Fruit fly (Drosophila melanogaster) whole organism, embryonic: ENCODE measurements around the gene RabX5.
A peak's percentile ranks its signal among the peaks of the same experiment; 100 is the strongest.

Source experiments
- CG10274 ChIP-seq: fragments of 200-800 bp; sonication (Bioruptor generic); optimal IDR thresholded peaks from 3 replicates; lab custom pipeline; 2017; ENCODE audit warnings: missing biosample characterization, mild to moderate bottlenecking, missing genetic modification characterization
- CG10366 ChIP-seq: fragments of 200-800 bp; sonication (Bioruptor generic); IDR thresholded peaks from 2 replicates; pipeline ENCODE4 v1.3.6; 2022; ENCODE audit warnings: missing biosample characterization, missing genetic modification characterization
- CG10462 ChIP-seq: fragments of 200-800 bp; sonication (Bioruptor generic); optimal IDR thresholded peaks from 2 replicates; lab custom pipeline; 2016; ENCODE audit warnings: missing biosample characterization, missing genetic modification characterization
- CG10654 ChIP-seq: fragments of 200-800 bp; sonication (Bioruptor generic); optimal IDR thresholded peaks from 2 replicates; lab custom pipeline; 2016; ENCODE audit warnings: missing biosample characterization, missing genetic modification characterization
- CG10959 ChIP-seq: fragments of 200-800 bp; sonication (Bioruptor generic); IDR thresholded peaks from 2 replicates; pipeline ENCODE4 v1.3.6; 2022; ENCODE audit warnings: missing biosample characterization, missing genetic modification characterization
- CG11093 ChIP-seq: fragments of 200-800 bp; sonication (Bioruptor generic); IDR thresholded peaks from 3 replicates; pipeline ENCODE4 v1.3.6; 2022; ENCODE audit warnings: missing biosample characterization, missing genetic modification characterization
- CG11695 ChIP-seq: fragments of 200-800 bp; sonication (Bioruptor generic); IDR thresholded peaks from 3 replicates; pipeline ENCODE4 v1.3.6; 2022; ENCODE audit warnings: missing biosample characterization, missing genetic modification characterization
- CG11696 ChIP-seq: fragments of 200-800 bp; sonication (Bioruptor generic); IDR thresholded peaks from 2 replicates; pipeline ENCODE4 v1.3.6; 2022; ENCODE audit warnings: missing biosample characterization, missing genetic modification characterization
- CG14050 ChIP-seq: fragments of 200-800 bp; sonication (Bioruptor generic); IDR thresholded peaks from 3 replicates; pipeline ENCODE4 v1.3.6; 2022; ENCODE audit warnings: missing biosample characterization, missing genetic modification characterization
- CG15514 ChIP-seq: fragments of 200-800 bp; sonication (Bioruptor generic); optimal IDR thresholded peaks from 3 replicates; lab custom pipeline; 2017; ENCODE audit warnings: missing biosample characterization, missing genetic modification characterization, mild to moderate bottlenecking, moderate library complexity, missing genetic modification reagents
- CG15601 ChIP-seq: fragments of 200-800 bp; sonication (Bioruptor generic); optimal IDR thresholded peaks from 3 replicates; lab custom pipeline; 2019; ENCODE audit warnings: missing biosample characterization, mild to moderate bottlenecking, missing genetic modification characterization, moderate library complexity
- CG16779 ChIP-seq: fragments of 200-800 bp; sonication (Bioruptor generic); IDR thresholded peaks from 2 replicates; pipeline ENCODE4 v1.3.6; 2022; ENCODE audit warnings: missing biosample characterization, missing genetic modification characterization
- CG30431 ChIP-seq: fragments of 200-800 bp; sonication (Bioruptor generic); optimal IDR thresholded peaks from 2 replicates; lab custom pipeline; 2017; ENCODE audit warnings: missing biosample characterization, missing genetic modification characterization
- CG31388 ChIP-seq: fragments of 200-800 bp; sonication (Bioruptor generic); optimal IDR thresholded peaks from 2 replicates; lab custom pipeline; 2016; ENCODE audit warnings: missing biosample characterization, missing genetic modification characterization
- CG3838 ChIP-seq: fragments of 200-800 bp; sonication (Bioruptor generic); optimal IDR thresholded peaks from 3 replicates; lab custom pipeline; 2016; ENCODE audit warnings: missing biosample characterization, missing genetic modification characterization
- CG3847 ChIP-seq: fragments of 200-800 bp; sonication (Bioruptor generic); IDR thresholded peaks from 2 replicates; pipeline ENCODE4 v1.3.6; 2022; ENCODE audit warnings: missing biosample characterization, missing genetic modification characterization
- CG4617 ChIP-seq: fragments of 200-800 bp; sonication (Bioruptor generic); optimal IDR thresholded peaks from 3 replicates; lab custom pipeline; 2016; ENCODE audit warnings: missing biosample characterization, missing genetic modification characterization, borderline replicate concordance
- CG6689 ChIP-seq: fragments of 200-800 bp; sonication (Bioruptor generic); IDR thresholded peaks from 2 replicates; pipeline ENCODE4 v1.3.6; 2022; ENCODE audit warnings: missing biosample characterization, missing genetic modification characterization
- CG7839 ChIP-seq: fragments of 200-800 bp; sonication (Bioruptor generic); optimal IDR thresholded peaks from 3 replicates; lab custom pipeline; 2018; ENCODE audit warnings: missing biosample characterization, mild to moderate bottlenecking, missing genetic modification characterization, moderate library complexity
- CHES-1-like ChIP-seq: fragments of 200-800 bp; sonication (Bioruptor generic); optimal IDR thresholded peaks from 2 replicates; lab custom pipeline; 2016; ENCODE audit warnings: missing biosample characterization, missing genetic modification characterization
- CoRest ChIP-seq: fragments of 200-800 bp; sonication (Bioruptor generic); optimal IDR thresholded peaks from 3 replicates; lab custom pipeline; 2018; ENCODE audit warnings: missing biosample characterization, mild to moderate bottlenecking, missing genetic modification characterization, moderate library complexity
- Dek ChIP-seq: fragments of 200-800 bp; sonication (Bioruptor generic); optimal IDR thresholded peaks from 3 replicates; lab custom pipeline; 2019; ENCODE audit warnings: missing biosample characterization, mild to moderate bottlenecking, missing genetic modification characterization, moderate library complexity
- Doc3 ChIP-seq: fragments of 200-800 bp; sonication (Bioruptor generic); IDR thresholded peaks from 3 replicates; pipeline ENCODE4 v1.3.6; 2022; ENCODE audit warnings: missing biosample characterization, missing genetic modification characterization; ENCODE audit not compliant: partially characterized antibody
- Elba2 ChIP-seq: fragments of 200-800 bp; sonication (Bioruptor generic); optimal IDR thresholded peaks from 3 replicates; lab custom pipeline; 2016; ENCODE audit warnings: missing biosample characterization, missing genetic modification characterization
- Fer2 ChIP-seq: fragments of 200-800 bp; sonication (Bioruptor generic); optimal IDR thresholded peaks from 2 replicates; lab custom pipeline; 2018; ENCODE audit warnings: missing biosample characterization, mild to moderate bottlenecking, missing genetic modification characterization, moderate library complexity
- HHEX ChIP-seq: fragments of 200-800 bp; sonication (Bioruptor generic); optimal IDR thresholded peaks from 3 replicates; lab custom pipeline; 2017; ENCODE audit warnings: missing biosample characterization, mild to moderate bottlenecking, missing genetic modification characterization, missing genetic modification reagents
- HLHmδ ChIP-seq: fragments of 200-800 bp; sonication (Bioruptor generic); optimal IDR thresholded peaks from 2 replicates; lab custom pipeline; 2018; ENCODE audit warnings: missing biosample characterization, mild to moderate bottlenecking, missing genetic modification characterization, moderate library complexity
- Hey ChIP-seq: fragments of 200-800 bp; sonication (Bioruptor generic); optimal IDR thresholded peaks from 3 replicates; lab custom pipeline; 2018; ENCODE audit warnings: missing biosample characterization, mild to moderate bottlenecking, missing genetic modification characterization
- HmgZ ChIP-seq: fragments of 200-800 bp; sonication (Bioruptor generic); optimal IDR thresholded peaks from 2 replicates; lab custom pipeline; 2018; ENCODE audit warnings: missing biosample characterization, mild to moderate bottlenecking, missing genetic modification characterization
- Hsf ChIP-seq: fragments of 200-800 bp; sonication (Bioruptor generic); optimal IDR thresholded peaks from 3 replicates; lab custom pipeline; 2016; ENCODE audit warnings: missing biosample characterization, missing genetic modification characterization
- aop ChIP-seq: fragments of 200-800 bp; sonication (Bioruptor generic); IDR thresholded peaks from 2 replicates; pipeline ENCODE4 v1.3.6; 2022; ENCODE audit warnings: missing biosample characterization, missing genetic modification characterization
- ci ChIP-seq: fragments of 200-800 bp; sonication (Bioruptor generic); IDR thresholded peaks from 3 replicates; pipeline ENCODE4 v1.3.6; 2022; ENCODE audit warnings: missing biosample characterization, missing genetic modification characterization
- crp ChIP-seq, 2 experiments: fragments of 200-800 bp; sonication (Bioruptor generic); optimal IDR thresholded peaks; 2 replicates in 1 of 2; 3 replicates in 1 of 2; lab custom pipeline; 2017; ENCODE audit warnings: missing biosample characterization in 2 of 2, missing genetic modification characterization in 2 of 2, mild to moderate bottlenecking in 1 of 2, moderate library complexity in 1 of 2
- dan ChIP-seq: fragments of 200-800 bp; sonication (Bioruptor generic); IDR thresholded peaks from 2 replicates; pipeline ENCODE4 v1.3.6; 2022; ENCODE audit warnings: missing biosample characterization, missing genetic modification characterization
- dati ChIP-seq: fragments of 200-800 bp; sonication (Bioruptor generic); IDR thresholded peaks from 2 replicates; pipeline ENCODE4 v1.3.6; 2022; ENCODE audit warnings: missing biosample characterization, missing genetic modification characterization
- emc ChIP-seq: fragments of 200-800 bp; sonication (Bioruptor generic); optimal IDR thresholded peaks from 2 replicates; lab custom pipeline; 2016; ENCODE audit warnings: missing biosample characterization, missing genetic modification characterization
- fu2 ChIP-seq: fragments of 200-800 bp; sonication (Bioruptor generic); optimal IDR thresholded peaks from 2 replicates; lab custom pipeline; 2016; ENCODE audit warnings: missing biosample characterization, missing genetic modification characterization
- gcm2 ChIP-seq: fragments of 200-800 bp; sonication (Bioruptor generic); optimal IDR thresholded peaks from 2 replicates; lab custom pipeline; 2016; ENCODE audit warnings: missing biosample characterization, missing genetic modification characterization
- jigr1 ChIP-seq: fragments of 200-800 bp; sonication (Bioruptor generic); IDR thresholded peaks from 3 replicates; pipeline ENCODE4 v1.3.6; 2022; ENCODE audit warnings: missing biosample characterization, missing genetic modification characterization
- jumu ChIP-seq: fragments of 200-800 bp; sonication (Bioruptor generic); optimal IDR thresholded peaks from 3 replicates; lab custom pipeline; 2016; ENCODE audit warnings: missing biosample characterization, missing genetic modification characterization
- nom ChIP-seq: fragments of 200-800 bp; sonication (Bioruptor generic); optimal IDR thresholded peaks from 2 replicates; lab custom pipeline; 2017; ENCODE audit warnings: missing biosample characterization, missing genetic modification characterization, mild to moderate bottlenecking, moderate library complexity, missing genetic modification reagents
- oc ChIP-seq: fragments of 200-800 bp; sonication (Bioruptor generic); optimal IDR thresholded peaks from 2 replicates; lab custom pipeline; 2018; ENCODE audit warnings: missing biosample characterization, mild to moderate bottlenecking, missing genetic modification characterization, moderate library complexity
- pan ChIP-seq, 4 experiments: fragments of >200 bp in 3 of 4; fragments of 200-800 bp in 1 of 4; sonication (Bioruptor generic) in 1 of 4; optimal IDR thresholded peaks in 3 of 4; IDR thresholded peaks in 1 of 4; 2 replicates each; pipeline versions ENCODE4 v1.3.6 to Lab custom; 2017 to 2022; ENCODE audit warnings: missing biosample characterization in 2 of 4, missing genetic modification characterization in 2 of 4, mixed read lengths in 1 of 4
- ranshi ChIP-seq: fragments of 200-800 bp; sonication (Bioruptor generic); IDR thresholded peaks from 2 replicates; pipeline ENCODE4 v1.3.6; 2022; ENCODE audit warnings: missing biosample characterization, missing genetic modification characterization
- ro ChIP-seq: fragments of 200-800 bp; sonication (Bioruptor generic); IDR thresholded peaks from 2 replicates; pipeline ENCODE4 v1.3.6; 2022; ENCODE audit warnings: missing biosample characterization, missing genetic modification characterization
- row ChIP-seq: fragments of 200-800 bp; sonication (Bioruptor generic); IDR thresholded peaks from 3 replicates; pipeline ENCODE4 v1.3.6; 2022; ENCODE audit warnings: missing biosample characterization, missing genetic modification characterization
- slbo ChIP-seq: fragments of 200-800 bp; sonication (Bioruptor generic); IDR thresholded peaks from 2 replicates; pipeline ENCODE4 v1.3.6; 2022; ENCODE audit warnings: missing biosample characterization, missing genetic modification characterization
- sug ChIP-seq: fragments of 200-800 bp; optimal IDR thresholded peaks from 2 replicates; lab custom pipeline; 2019; ENCODE audit warnings: missing biosample characterization, mild to moderate bottlenecking, missing genetic modification characterization, moderate library complexity
- unpg ChIP-seq: fragments of 200-800 bp; sonication (Bioruptor generic); optimal IDR thresholded peaks from 3 replicates; lab custom pipeline; 2018; ENCODE audit warnings: missing biosample characterization, mild to moderate bottlenecking, missing genetic modification characterization, moderate library complexity
- zf30C ChIP-seq: fragments of 200-800 bp; sonication (Bioruptor generic); optimal IDR thresholded peaks from 3 replicates; lab custom pipeline; 2018; ENCODE audit warnings: missing biosample characterization, mild to moderate bottlenecking, missing genetic modification characterization

The RabX5 gene

dm6 chr3L:1668504-1668903, 1.4 kb downstream of the RabX5 start, which contains the start of gene RpL23A (continued):
- TF ChIP-seq CG10959 (GFP tag; lab: Robert Waterston, UW) = peak; percentile 89
- TF ChIP-seq CG15514 = peak; percentile 96
- peak; percentile 97 for TF ChIP-seq emc (GFP tag; lab: Kevin White, UChicago)
- TF ChIP-seq fu2 (GFP tag; lab: Kevin White, UChicago) = peak; percentile 96
- TF ChIP-seq CoRest (tag; lab: Kevin White, UChicago) = peak; percentile 92
- TF ChIP-seq CG11696 (GFP tag; lab: Robert Waterston, UW) = 0 out of 2 replicates have a peak, but pooled peaks have one; percentile 14
- peak; percentile 54; the same call in 1 of the 2 replicates for TF ChIP-seq aop (GFP tag; lab: Robert Waterston, UW)
- no peak; the same call in 1 of the 2 replicates for TF ChIP-seq dan (GFP tag; lab: Robert Waterston, UW)
- TF ChIP-seq CG3838 (GFP tag; lab: Kevin White, UChicago) = peak; percentile 84
- TF ChIP-seq sug (tag; lab: Kevin White, UChicago) = peak; percentile 93
- TF ChIP-seq Doc3 (GFP tag; lab: Robert Waterston, UW) = no peak
- peak; percentile 89 for TF ChIP-seq CG10274 (GFP tag; lab: Kevin White, UChicago)
- TF ChIP-seq CHES-1-like (GFP tag; lab: Kevin White, UChicago) = peak; percentile 98
- peak; percentile 96 for TF ChIP-seq Hsf (GFP tag; lab: Kevin White, UChicago)
- TF ChIP-seq ro (GFP tag; lab: Robert Waterston, UW) = peak; percentile 73
- peak; percentile 73 for TF ChIP-seq row (GFP tag; lab: Robert Waterston, UW)
- peak; percentile 95 for TF ChIP-seq CG30431 (GFP tag; lab: Kevin White, UChicago)
- peak; percentile 95 for TF ChIP-seq CG15601 (tag; lab: Kevin White, UChicago)
- peak; percentile 81 for TF ChIP-seq CG11093 (GFP tag; lab: Robert Waterston, UW)
- peak; percentile 91 for TF ChIP-seq CG7839 (tag; lab: Kevin White, UChicago)
- peak; percentile 90 for TF ChIP-seq Dek (tag; lab: Kevin White, UChicago)
- peak; percentile 59 for TF ChIP-seq zf30C (GFP tag; lab: Kevin White, UChicago)
- TF ChIP-seq jigr1 (GFP tag; lab: Robert Waterston, UW) = 0 out of 3 replicates have a peak, but pooled peaks have one; percentile 24
- TF ChIP-seq CG16779 (GFP tag; lab: Robert Waterston, UW) = peak; percentile 93
- TF ChIP-seq CG31388 (GFP tag; lab: Kevin White, UChicago) = peak; percentile 83
- peak; percentile 97 for TF ChIP-seq HHEX
- peak; percentile 93 for TF ChIP-seq CG4617 (GFP tag; lab: Kevin White, UChicago)
- peak; percentile 88 for TF ChIP-seq CG11695 (GFP tag; lab: Robert Waterston, UW)
- no peak for TF ChIP-seq pan (optimal IDR thresholded peaks at IDR 0.05; lab: Kevin White, UChicago)
- TF ChIP-seq pan (GFP tag; optimal IDR thresholded peaks at IDR 0.05 in 1 of 2, IDR thresholded peaks at IDR 0.05 in 1 of 2) = peak in 1 of 2 experiments; percentile 93
- TF ChIP-seq Fer2 (tag; lab: Kevin White, UChicago) = peak; percentile 92
- TF ChIP-seq oc (tag; lab: Kevin White, UChicago) = peak; percentile 88
- TF ChIP-seq CG6689 (GFP tag; lab: Robert Waterston, UW) = peak; percentile 85
- TF ChIP-seq CG10462 (GFP tag; lab: Kevin White, UChicago) = peak; percentile 88
- peak; percentile 95 for TF ChIP-seq ranshi (GFP tag; lab: Robert Waterston, UW)
- TF ChIP-seq CG3847 (GFP tag; lab: Robert Waterston, UW) = peak; percentile 99
- TF ChIP-seq crp (GFP tag; optimal IDR thresholded peaks at IDR 0.05; lab: Kevin White, UChicago) = peak in 1 of 2 experiments; percentile 73
- TF ChIP-seq HmgZ (tag; lab: Kevin White, UChicago) = peak; percentile 98
- peak; percentile 96 for TF ChIP-seq CG10654 (GFP tag; lab: Kevin White, UChicago)
- peak; percentile 87 for TF ChIP-seq dati (GFP tag; lab: Robert Waterston, UW)
- peak; percentile 89 for TF ChIP-seq Hey
- peak; percentile 92 for TF ChIP-seq CG14050
- peak; percentile 93 for TF ChIP-seq CG10366 (GFP tag; lab: Robert Waterston, UW)
- TF ChIP-seq jumu = peak; percentile 96
- TF ChIP-seq ci (GFP tag; lab: Robert Waterston, UW) = peak; percentile 99
- peak; percentile 90 for TF ChIP-seq gcm2 (GFP tag; lab: Kevin White, UChicago)
- TF ChIP-seq nom (GFP tag; lab: Kevin White, UChicago) = peak; percentile 82
- peak; percentile 98 for TF ChIP-seq HLHmδ (GFP tag; lab: Kevin White, UChicago)
- peak; percentile 96 for TF ChIP-seq slbo (GFP tag; lab: Robert Waterston, UW)
- peak; percentile 89 for TF ChIP-seq unpg (GFP tag; lab: Kevin White, UChicago)
- peak; percentile 72 for TF ChIP-seq Elba2 (GFP tag; lab: Kevin White, UChicago)
